Worm (Caenorhabditis elegans) whole organism, L2 larva: ENCODE results near the gene str-56.

Experiments
- fos-1 ChIP-seq: fragments of 150-350 bp; optimal IDR thresholded peaks from 2 replicates; lab custom pipeline; 2014; ENCODE audit warnings: missing biosample characterization, missing genetic modification characterization
- nhr-77 ChIP-seq: fragments of 150-350 bp; optimal IDR thresholded peaks from 2 replicates; lab custom pipeline; 2014; ENCODE audit warnings: missing biosample characterization, missing genetic modification characterization
- snpc-4 ChIP-seq: fragments of 150-350 bp; optimal IDR thresholded peaks from 2 replicates; lab custom pipeline; 2014; ENCODE audit warnings: missing biosample characterization, missing genetic modification characterization

ce11 chrV:15900564-15900963 is 28.2 kb downstream of the str-56 start:
- TF ChIP-seq snpc-4 (tag; lab: Kevin White, UChicago) (no peak), fos-1 (tag; lab: Kevin White, UChicago) (no peak), nhr-77 (tag; lab: Kevin White, UChicago) (no peak)
